Worm (Caenorhabditis elegans) whole organism, L3 larva: ENCODE data around the gene Y60A3A.19.

Experiments
- nhr-12 ChIP-seq: fragments of 150-350 bp; optimal IDR thresholded peaks from 2 replicates; lab custom pipeline; 2014; ENCODE audit warnings: missing biosample characterization, missing genetic modification characterization
- skn-1 ChIP-seq: fragments of 150-350 bp; optimal IDR thresholded peaks from 2 replicates; lab custom pipeline; 2014; ENCODE audit warnings: missing biosample characterization, missing genetic modification characterization

DNA sequence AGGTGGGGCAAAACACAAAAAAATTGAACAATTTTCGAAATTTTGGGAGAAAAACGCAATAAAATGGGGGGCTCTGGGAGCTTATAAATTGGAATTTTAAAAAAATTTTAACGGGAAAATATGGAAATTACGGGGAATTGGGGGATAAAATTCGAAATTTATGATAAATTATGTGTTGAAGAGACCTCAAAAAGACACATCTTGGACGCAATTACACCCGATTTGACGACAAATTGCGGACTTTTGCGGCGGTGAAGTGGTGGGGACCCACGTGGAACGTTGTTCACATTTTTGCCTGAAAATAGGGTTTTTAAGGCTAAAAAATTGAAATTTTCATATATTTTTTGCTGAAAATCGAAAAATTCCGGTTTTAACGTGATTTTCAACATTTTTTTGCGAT, 7.5 kb upstream of the Y60A3A.19 start:
- no peak for TF ChIP-seq skn-1 (tag; lab: Kevin White, UChicago)
- no peak for TF ChIP-seq nhr-12 (tag; lab: Kevin White, UChicago)
